Fruit fly (Drosophila melanogaster) whole organism: ENCODE results near the gene CG6184.

Experiments
- CG8478 ChIP-seq: fragments of >200 bp; optimal IDR thresholded peaks from 2 replicates; lab custom pipeline; 2018; ENCODE audit warnings: inconsistent platforms
- Dll ChIP-seq: fragments of >200 bp; optimal IDR thresholded peaks from 2 replicates; lab custom pipeline; 2017
- EcR ChIP-seq, 2 experiments: fragments of >200 bp; optimal IDR thresholded peaks; 2 replicates each; lab custom pipeline; 2017; ENCODE audit warnings: missing biosample characterization in 2 of 2, missing genetic modification characterization in 2 of 2, missing genetic modification reagents in 2 of 2
- pan ChIP-seq: fragments of >200 bp; optimal IDR thresholded peaks from 2 replicates; lab custom pipeline; 2017
- psq ChIP-seq: fragments of >200 bp; optimal IDR thresholded peaks from 2 replicates; lab custom pipeline; 2017
- usp ChIP-seq: fragments of >200 bp; optimal IDR thresholded peaks from 2 replicates; lab custom pipeline; 2017; ENCODE audit warnings: missing biosample characterization, missing genetic modification characterization, mixed read lengths

DNA sequence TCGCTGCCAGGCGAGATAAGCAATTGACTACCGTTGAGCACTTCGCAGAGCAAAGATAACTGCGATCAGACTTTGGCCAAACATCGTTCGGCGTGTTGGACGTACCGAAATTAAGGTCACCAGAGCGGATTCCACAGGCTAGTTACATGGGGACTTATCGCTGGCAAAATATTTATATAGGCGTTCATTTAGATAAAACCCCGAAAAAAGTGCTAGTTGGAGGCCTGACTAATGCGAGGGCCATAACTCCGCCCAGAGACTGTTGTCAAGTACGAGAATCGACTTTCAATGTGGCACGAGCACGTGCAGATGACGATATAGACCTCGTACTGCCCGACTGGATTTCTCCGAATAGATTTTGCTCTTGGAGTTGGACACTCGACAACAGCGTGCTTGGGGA is 37.8 kb downstream of the CG6184 start:
- TF ChIP-seq usp (GFP tag; lab: Kevin White, UChicago) (no peak), CG8478 (no peak), pan (no peak), psq (lab: Kevin White, UChicago) (no peak), Dll (lab: Kevin White, UChicago) (no peak), EcR (GFP tag; optimal IDR thresholded peaks at IDR 0.05; lab: Kevin White, UChicago) (no peak)
